Fruit fly (Drosophila melanogaster) S2 (cell line): ENCODE measurements around the gene CG17258.

Experiments used
- CG8478 ChIP-seq: fragments of >200 bp; optimal IDR thresholded peaks from 2 replicates; lab custom pipeline; 2018
- CTCF ChIP-seq, 2 experiments: fragments of >200 bp; optimal IDR thresholded peaks; 2 replicates each; lab custom pipeline; 2018

DNA sequence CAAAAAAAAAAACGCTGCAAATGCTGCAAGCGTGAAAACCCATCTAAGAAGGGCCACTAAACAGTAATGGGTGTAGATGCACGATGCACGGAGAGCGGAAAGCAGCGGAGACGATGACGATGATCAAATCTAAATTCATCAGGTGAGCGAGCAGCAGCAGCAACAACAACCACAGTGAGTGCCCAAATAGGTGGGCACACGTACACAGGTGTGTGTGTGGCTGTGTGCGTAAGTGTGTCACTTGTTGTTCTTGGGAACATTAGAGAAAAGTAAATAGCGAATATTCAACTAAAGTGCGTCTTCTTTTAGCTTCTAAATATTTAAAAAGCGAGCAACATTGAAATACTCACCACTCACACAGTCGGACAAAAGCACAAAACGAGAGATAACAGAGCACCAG, 41.9 kb downstream of the CG17258 start:
- TF ChIP-seq CTCF (optimal IDR thresholded peaks at IDR 0.05; lab: Kevin White, UChicago) (no peak), CG8478 (lab: Kevin White, UChicago) (no peak)
